Fruit fly (Drosophila melanogaster): Measurements from ENCODE around the gene sNPF.

sNPF gene

dm6 chr2L:20078880-20079279 lies 51.2 kb downstream of the sNPF start (continued):
- TF ChIP-seq zfh2 (GFP tag; optimal IDR thresholded peaks at IDR 0.05) (peak; percentile 71), CG3726 (GFP tag; IDR thresholded peaks at IDR 0.05) (0 out of 3 replicates have a peak, but pooled peaks have one; percentile 38), CG9932 (GFP tag; IDR thresholded peaks at IDR 0.05) (peak; percentile 53), CG15269 (tag; optimal IDR thresholded peaks at IDR 0.05) (peak; percentile 16), hth (optimal IDR thresholded peaks at IDR 0.05) (no peak), fu2 (GFP tag; optimal IDR thresholded peaks at IDR 0.05) (peak; percentile 46), ro (GFP tag; IDR thresholded peaks at IDR 0.05) (no peak), CG8290 (GFP tag; optimal IDR thresholded peaks at IDR 0.05) (no peak), CG8290 (tag; optimal IDR thresholded peaks at IDR 0.05) (peak in 1 of 2 experiments; percentile 50), CG2129 (GFP tag; IDR thresholded peaks at IDR 0.05; ENCODE audit: partially characterized antibody) (no peak), CHES-1-like (GFP tag; optimal IDR thresholded peaks at IDR 0.05) (peak; percentile 10), lmd (GFP tag; IDR thresholded peaks at IDR 0.05) (peak; percentile 37), dmrt99B (tag; optimal IDR thresholded peaks at IDR 0.05) (peak; percentile 39), Rfx (GFP tag; IDR thresholded peaks at IDR 0.05) (peak; percentile 58), CG14441 (GFP tag; IDR thresholded peaks at IDR 0.05) (peak; percentile 56; the same call in 1 of the 2 replicates), Hmr (GFP tag; optimal IDR thresholded peaks at IDR 0.05) (peak; percentile 44), CG9817 (tag; optimal IDR thresholded peaks at IDR 0.05) (no peak), CG6272 (GFP tag; IDR thresholded peaks at IDR 0.05) (0 out of 2 replicates have a peak, but pooled peaks have one; percentile 12), unpg (GFP tag; optimal IDR thresholded peaks at IDR 0.05) (no peak), eve (GFP tag; optimal IDR thresholded peaks at IDR 0.05) (no peak), CG15514 (GFP tag; optimal IDR thresholded peaks at IDR 0.05) (peak; percentile 21), BtbVII (GFP tag; optimal IDR thresholded peaks at IDR 0.05) (peak; percentile 16), CG10959 (GFP tag; IDR thresholded peaks at IDR 0.05) (no peak), CG2678 (tag; optimal IDR thresholded peaks at IDR 0.05) (peak; percentile 46), Ets97D (GFP tag; optimal IDR thresholded peaks at IDR 0.05) (no peak), sens (GFP tag) (peak; percentile 50), CG18599 (GFP tag; optimal IDR thresholded peaks at IDR 0.05) (peak; percentile 57), Xbp1 (GFP tag; optimal IDR thresholded peaks at IDR 0.05) (peak; percentile 2), otp (GFP tag; IDR thresholded peaks at IDR 0.05) (no peak), Atf6 (GFP tag; IDR thresholded peaks at IDR 0.05) (peak; percentile 41; the same call in 1 of the 2 replicates), Gug (GFP tag; IDR thresholded peaks at IDR 0.05) (0 out of 4 replicates have a peak, but pooled peaks have one; percentile 20), CG8944 (GFP tag; optimal IDR thresholded peaks at IDR 0.05) (peak; percentile 22), gem (tag; optimal IDR thresholded peaks at IDR 0.05) (peak; percentile 37), B-H1 (GFP tag; IDR thresholded peaks at IDR 0.05) (no peak), CG4424 (GFP tag; optimal IDR thresholded peaks at IDR 0.05) (no peak), CG17361 (GFP tag; IDR thresholded peaks at IDR 0.05) (peak; percentile 62; the same call in 2 of the 3 replicates), Adf1 (GFP tag; IDR thresholded peaks at IDR 0.05) (peak; percentile 25; the same call in 1 of the 2 replicates), CG9215 (GFP tag; IDR thresholded peaks at IDR 0.05) (no peak), ems (GFP tag; optimal IDR thresholded peaks at IDR 0.05) (peak; percentile 10), CG13775 (GFP tag; optimal IDR thresholded peaks at IDR 0.05) (peak; percentile 22), Taf1 (GFP tag; IDR thresholded peaks at IDR 0.05) (0 out of 2 replicates have a peak, but pooled peaks have one; percentile 22), Trl (optimal IDR thresholded peaks at IDR 0.05) (no peak), Trl (GFP tag; optimal IDR thresholded peaks at IDR 0.05) (peak; percentile 31), sd (tag; optimal IDR thresholded peaks at IDR 0.05) (peak; percentile 49), CG7786 (GFP tag; optimal IDR thresholded peaks at IDR 0.05) (peak; percentile 48), CG11695 (GFP tag; IDR thresholded peaks at IDR 0.05) (0 out of 3 replicates have a peak, but pooled peaks have one; percentile 7), Max (GFP tag; optimal IDR thresholded peaks at IDR 0.05) (peak; percentile 5), pita (GFP tag; optimal IDR thresholded peaks at IDR 0.05) (no peak), sisA (GFP tag; IDR thresholded peaks at IDR 0.05) (peak; percentile 21; the same call in 1 of the 2 replicates), pb (GFP tag; optimal IDR thresholded peaks at IDR 0.05) (peak; percentile 7), Med (GFP tag) (peak; percentile 47), lilli (GFP tag; optimal IDR thresholded peaks at IDR 0.05) (peak; percentile 15)

All from whole organism, embryonic.